Fruit fly (Drosophila melanogaster) whole organism, embryonic: ENCODE measurements around the gene CG14647.
A peak's percentile ranks its signal among the peaks of the same experiment; 100 is the strongest.

Source experiments
- CG10147 ChIP-seq: fragments of 200-800 bp; sonication (Bioruptor generic); optimal IDR thresholded peaks from 2 replicates; lab custom pipeline; 2019; ENCODE audit warnings: missing biosample characterization, mild to moderate bottlenecking, missing genetic modification characterization, moderate library complexity
- CG1024 ChIP-seq: fragments of 200-800 bp; sonication (Bioruptor generic); IDR thresholded peaks from 2 replicates; pipeline ENCODE4 v1.3.6; 2022; ENCODE audit warnings: missing biosample characterization, missing genetic modification characterization
- CG10462 ChIP-seq: fragments of 200-800 bp; sonication (Bioruptor generic); optimal IDR thresholded peaks from 2 replicates; lab custom pipeline; 2016; ENCODE audit warnings: missing biosample characterization, missing genetic modification characterization
- CG10565 ChIP-seq: fragments of 200-800 bp; sonication (Bioruptor generic); optimal IDR thresholded peaks from 3 replicates; lab custom pipeline; 2016; ENCODE audit warnings: missing biosample characterization, mild to moderate bottlenecking, missing genetic modification characterization
- CG10959 ChIP-seq: fragments of 200-800 bp; sonication (Bioruptor generic); IDR thresholded peaks from 2 replicates; pipeline ENCODE4 v1.3.6; 2022; ENCODE audit warnings: missing biosample characterization, missing genetic modification characterization
- CG11723 ChIP-seq: fragments of 200-800 bp; sonication (Bioruptor generic); optimal IDR thresholded peaks from 2 replicates; lab custom pipeline; 2017; ENCODE audit warnings: missing biosample characterization, mild to moderate bottlenecking, missing genetic modification characterization
- CG15011 ChIP-seq: fragments of 200-800 bp; sonication (Bioruptor generic); optimal IDR thresholded peaks from 3 replicates; lab custom pipeline; 2018; ENCODE audit warnings: missing biosample characterization, mild to moderate bottlenecking, missing genetic modification characterization
- CG18764 ChIP-seq: fragments of 200-800 bp; sonication (Bioruptor generic); optimal IDR thresholded peaks from 3 replicates; lab custom pipeline; 2016; ENCODE audit warnings: missing biosample characterization, missing genetic modification characterization
- CG30403 ChIP-seq: fragments of 200-800 bp; sonication (Bioruptor generic); optimal IDR thresholded peaks from 3 replicates; lab custom pipeline; 2016; ENCODE audit warnings: missing biosample characterization, missing genetic modification characterization
- CG32767 ChIP-seq: fragments of 200-800 bp; sonication (Bioruptor generic); IDR thresholded peaks from 2 replicates; pipeline ENCODE4 v1.3.6; 2022; ENCODE audit warnings: missing biosample characterization, missing genetic modification characterization
- CG3847 ChIP-seq: fragments of 200-800 bp; sonication (Bioruptor generic); IDR thresholded peaks from 2 replicates; pipeline ENCODE4 v1.3.6; 2022; ENCODE audit warnings: missing biosample characterization, missing genetic modification characterization
- CG3995 ChIP-seq: fragments of 200-800 bp; sonication (Bioruptor generic); optimal IDR thresholded peaks from 3 replicates; lab custom pipeline; 2016; ENCODE audit warnings: missing biosample characterization, missing genetic modification characterization
- CG42726 ChIP-seq: fragments of 200-800 bp; sonication (Bioruptor generic); IDR thresholded peaks from 2 replicates; pipeline ENCODE4 v1.3.6; 2022; ENCODE audit warnings: missing biosample characterization, missing genetic modification characterization; ENCODE audit not compliant: partially characterized antibody
- CG6854 ChIP-seq: fragments of 200-800 bp; sonication (Bioruptor generic); optimal IDR thresholded peaks from 3 replicates; lab custom pipeline; 2017; ENCODE audit warnings: missing biosample characterization, mild to moderate bottlenecking, missing genetic modification characterization
- CG7357 ChIP-seq: fragments of 200-800 bp; sonication (Bioruptor generic); IDR thresholded peaks from 3 replicates; pipeline ENCODE4 v1.3.6; 2022; ENCODE audit warnings: missing biosample characterization, missing genetic modification characterization
- CG9727 ChIP-seq: fragments of 200-800 bp; sonication (Bioruptor generic); optimal IDR thresholded peaks from 3 replicates; lab custom pipeline; 2017; ENCODE audit warnings: missing biosample characterization, mild to moderate bottlenecking, missing genetic modification characterization
- CG9817 ChIP-seq: fragments of 200-800 bp; sonication (Bioruptor generic); optimal IDR thresholded peaks from 2 replicates; lab custom pipeline; 2018; ENCODE audit warnings: missing biosample characterization, mild to moderate bottlenecking, missing genetic modification characterization, moderate library complexity
- Camta ChIP-seq: fragments of 200-800 bp; sonication (Bioruptor generic); optimal IDR thresholded peaks from 2 replicates; lab custom pipeline; 2016; ENCODE audit warnings: missing biosample characterization, missing genetic modification characterization
- Dref ChIP-seq: fragments of 200-800 bp; sonication (Bioruptor generic); IDR thresholded peaks from 2 replicates; pipeline ENCODE4 v1.3.6; 2022; ENCODE audit warnings: missing biosample characterization, missing genetic modification characterization
- Hr3 ChIP-seq: fragments of 200-800 bp; sonication (Bioruptor generic); optimal IDR thresholded peaks from 3 replicates; lab custom pipeline; 2016; ENCODE audit warnings: missing biosample characterization, missing genetic modification characterization
- Opbp ChIP-seq: fragments of 200-800 bp; sonication (Bioruptor generic); IDR thresholded peaks from 3 replicates; pipeline ENCODE4 v1.3.6; 2022; ENCODE audit warnings: missing biosample characterization, missing genetic modification characterization; ENCODE audit not compliant: partially characterized antibody
- Sin3A ChIP-seq: fragments of >200 bp; optimal IDR thresholded peaks from 2 replicates; lab custom pipeline; 2018
- Sox100B ChIP-seq: fragments of 200-800 bp; sonication (Bioruptor generic); optimal IDR thresholded peaks from 3 replicates; lab custom pipeline; 2018; ENCODE audit warnings: missing biosample characterization, mild to moderate bottlenecking, missing genetic modification characterization
- Sry-β ChIP-seq: fragments of 200-800 bp; sonication (Bioruptor generic); optimal IDR thresholded peaks from 2 replicates; lab custom pipeline; 2018; ENCODE audit warnings: missing biosample characterization, mild to moderate bottlenecking, missing genetic modification characterization, moderate library complexity
- Ssrp ChIP-seq: fragments of 200-800 bp; sonication (Bioruptor generic); optimal IDR thresholded peaks from 2 replicates; lab custom pipeline; 2018; ENCODE audit warnings: missing biosample characterization, mild to moderate bottlenecking, missing genetic modification characterization, moderate library complexity
- Stat92E ChIP-seq, 3 experiments: fragments of >200 bp in 2 of 3; fragments of 200-800 bp in 1 of 3; sonication (Bioruptor generic) in 1 of 3; optimal IDR thresholded peaks; 2 replicates each; lab custom pipeline; 2017 to 2019; ENCODE audit warnings: missing biosample characterization in 3 of 3, missing genetic modification characterization in 3 of 3, mild to moderate bottlenecking in 1 of 3, moderate library complexity in 1 of 3
- Xbp1 ChIP-seq: fragments of 200-800 bp; sonication (Bioruptor generic); optimal IDR thresholded peaks from 3 replicates; lab custom pipeline; 2016; ENCODE audit warnings: missing biosample characterization, mild to moderate bottlenecking, missing genetic modification characterization
- Xrp1 ChIP-seq: fragments of 200-800 bp; sonication (Bioruptor generic); IDR thresholded peaks from 2 replicates; pipeline ENCODE4 v1.3.6; 2022; ENCODE audit warnings: missing biosample characterization, missing genetic modification characterization
- bcd ChIP-seq: fragments of 200-800 bp; sonication (Bioruptor generic); optimal IDR thresholded peaks from 2 replicates; lab custom pipeline; 2017; ENCODE audit warnings: missing biosample characterization, mild to moderate bottlenecking, missing genetic modification characterization
- cwo ChIP-seq: fragments of 200-800 bp; sonication (Bioruptor generic); optimal IDR thresholded peaks from 3 replicates; lab custom pipeline; 2017; ENCODE audit warnings: missing biosample characterization, missing genetic modification characterization, mild to moderate bottlenecking, moderate library complexity, missing genetic modification reagents
- ewg ChIP-seq: fragments of 200-800 bp; sonication (Bioruptor generic); optimal IDR thresholded peaks from 3 replicates; lab custom pipeline; 2017; ENCODE audit warnings: mild to moderate bottlenecking, missing biosample characterization, missing genetic modification reagents, missing genetic modification characterization
- fd102C ChIP-seq: fragments of 200-800 bp; sonication (Bioruptor generic); optimal IDR thresholded peaks from 2 replicates; lab custom pipeline; 2018; ENCODE audit warnings: missing biosample characterization, mild to moderate bottlenecking, missing genetic modification characterization, moderate library complexity
- gro ChIP-seq: fragments of 200-800 bp; sonication (Bioruptor generic); optimal IDR thresholded peaks from 2 replicates; lab custom pipeline; 2016; ENCODE audit warnings: missing biosample characterization, missing genetic modification characterization
- kah ChIP-seq: fragments of 200-800 bp; sonication (Bioruptor generic); optimal IDR thresholded peaks from 2 replicates; lab custom pipeline; 2018; ENCODE audit warnings: missing biosample characterization, mild to moderate bottlenecking, missing genetic modification characterization
- lilli ChIP-seq: fragments of 200-800 bp; sonication (Bioruptor generic); optimal IDR thresholded peaks from 3 replicates; lab custom pipeline; 2016; ENCODE audit warnings: missing biosample characterization, missing genetic modification characterization
- nau ChIP-seq: fragments of 200-800 bp; sonication (Bioruptor generic); optimal IDR thresholded peaks from 3 replicates; lab custom pipeline; 2017; ENCODE audit warnings: missing biosample characterization, mild to moderate bottlenecking, missing genetic modification characterization, missing genetic modification reagents
- otp ChIP-seq: fragments of 200-800 bp; sonication (Bioruptor generic); IDR thresholded peaks from 3 replicates; pipeline ENCODE4, ENCODE4 v1.3.6; 2022; ENCODE audit warnings: missing biosample characterization, missing genetic modification characterization
- pfk ChIP-seq: fragments of 200-800 bp; sonication (Bioruptor generic); optimal IDR thresholded peaks from 2 replicates; lab custom pipeline; 2018; ENCODE audit warnings: missing biosample characterization, mild to moderate bottlenecking, missing genetic modification characterization, moderate library complexity
- phol ChIP-seq: fragments of 200-800 bp; sonication (Bioruptor generic); optimal IDR thresholded peaks from 3 replicates; lab custom pipeline; 2018; ENCODE audit warnings: missing biosample characterization, mild to moderate bottlenecking, missing genetic modification characterization, moderate library complexity
- prd ChIP-seq, 3 experiments: fragments of >200 bp in 2 of 3; fragments of 200-800 bp in 1 of 3; sonication (Bioruptor generic) in 1 of 3; optimal IDR thresholded peaks in 2 of 3; IDR thresholded peaks in 1 of 3; 2 replicates in 2 of 3; 3 replicates in 1 of 3; pipeline versions ENCODE4 v1.3.6 to Lab custom; 2017 to 2022; ENCODE audit warnings: missing biosample characterization in 1 of 3, missing genetic modification characterization in 1 of 3
- sd ChIP-seq: fragments of 200-800 bp; sonication (Bioruptor generic); optimal IDR thresholded peaks from 3 replicates; lab custom pipeline; 2018; ENCODE audit warnings: missing biosample characterization, mild to moderate bottlenecking, missing genetic modification characterization, moderate library complexity
- sens ChIP-seq: fragments of 200-800 bp; sonication (Bioruptor generic); peaks from one replicate; lab custom pipeline; 2016; ENCODE audit warnings: missing biosample characterization, missing genetic modification characterization
- ssp ChIP-seq: fragments of 200-800 bp; sonication (Bioruptor generic); IDR thresholded peaks from 2 replicates; pipeline ENCODE4 v1.3.6; 2022; ENCODE audit warnings: missing biosample characterization, missing genetic modification characterization
- tin ChIP-seq: fragments of 200-800 bp; sonication (Bioruptor generic); optimal IDR thresholded peaks from 3 replicates; lab custom pipeline; 2016; ENCODE audit warnings: missing biosample characterization, missing genetic modification characterization
- toy ChIP-seq: fragments of 200-800 bp; sonication (Bioruptor generic); IDR thresholded peaks from 2 replicates; pipeline ENCODE4 v1.3.6; 2022; ENCODE audit warnings: missing biosample characterization, missing genetic modification characterization
- twi ChIP-seq: fragments of 200-800 bp; optimal IDR thresholded peaks from 2 replicates; lab custom pipeline; 2019; ENCODE audit warnings: missing biosample characterization, mild to moderate bottlenecking, missing genetic modification characterization, moderate library complexity
- zen ChIP-seq: fragments of 200-800 bp; sonication (Bioruptor generic); optimal IDR thresholded peaks from 3 replicates; lab custom pipeline; 2018; ENCODE audit warnings: missing biosample characterization, mild to moderate bottlenecking, missing genetic modification characterization, moderate library complexity
- zf30C ChIP-seq: fragments of 200-800 bp; sonication (Bioruptor generic); optimal IDR thresholded peaks from 3 replicates; lab custom pipeline; 2018; ENCODE audit warnings: missing biosample characterization, mild to moderate bottlenecking, missing genetic modification characterization
- zfh2 ChIP-seq: fragments of 200-800 bp; sonication (Bioruptor generic); optimal IDR thresholded peaks from 2 replicates; lab custom pipeline; 2016; ENCODE audit warnings: missing biosample characterization, missing genetic modification characterization

CG14647 gene

dm6 chr3R:4399810-4400496 lies 357 bp upstream of the CG14647 start (continued):
- TF ChIP-seq kah (no peak), cwo (GFP tag; lab: Kevin White, UChicago) (no peak), toy (GFP tag; lab: Robert Waterston, UW) (no peak), ssp (peak; percentile 98), Opbp (GFP tag; lab: Robert Waterston, UW) (peak; percentile 56; the same call in 1 of the 3 replicates), prd (optimal IDR thresholded peaks at IDR 0.05; lab: Kevin White, UChicago) (no peak), prd (GFP tag; IDR thresholded peaks at IDR 0.05; lab: Robert Waterston, UW) (peak; percentile 48; the same call in 2 of the 3 replicates), CG9727 (GFP tag; lab: Kevin White, UChicago) (peak; percentile 31), phol (peak; percentile 64), CG10565 (GFP tag; lab: Kevin White, UChicago) (no peak), fd102C (no peak), Dref (GFP tag; lab: Robert Waterston, UW) (peak; percentile 78), pfk (peak; percentile 8), Ssrp (tag; lab: Kevin White, UChicago) (peak; percentile 35), lilli (GFP tag; lab: Kevin White, UChicago) (peak; percentile 50), tin (GFP tag; lab: Kevin White, UChicago) (peak; percentile 19), zfh2 (GFP tag; lab: Kevin White, UChicago) (peak; percentile 12), CG3847 (GFP tag; lab: Robert Waterston, UW) (0 out of 2 replicates have a peak, but pooled peaks have one; percentile 22), otp (no peak), Xrp1 (GFP tag; lab: Robert Waterston, UW) (no peak), twi (tag; lab: Kevin White, UChicago) (no peak), Xbp1 (peak; percentile 34), sens (GFP tag; lab: Kevin White, UChicago) (peak; percentile 49), CG1024 (peak; percentile 96), sd (tag; lab: Kevin White, UChicago) (no peak), CG10147 (GFP tag; lab: Kevin White, UChicago) (peak; percentile 20), CG32767 (GFP tag; lab: Robert Waterston, UW) (no peak), bcd (GFP tag; lab: Kevin White, UChicago) (peak; percentile 3), CG6854 (GFP tag; lab: Kevin White, UChicago) (no peak), CG11723 (peak; percentile 85), CG30403 (GFP tag; lab: Kevin White, UChicago) (peak; percentile 44), Camta (no peak), CG3995 (peak; percentile 15), CG18764 (GFP tag; lab: Kevin White, UChicago) (peak; percentile 64), gro (no peak), ewg (GFP tag; lab: Kevin White, UChicago) (peak; percentile 41), zen (tag; lab: Kevin White, UChicago) (peak; percentile 22), zf30C (GFP tag; lab: Kevin White, UChicago) (no peak), CG10462 (GFP tag; lab: Kevin White, UChicago) (no peak), CG10959 (no peak), CG42726 (GFP tag; lab: Robert Waterston, UW) (0 out of 2 replicates have a peak, but pooled peaks have one; percentile 44), Sry-β (GFP tag; lab: Kevin White, UChicago) (peak; percentile 14), Stat92E (GFP tag; optimal IDR thresholded peaks at IDR 0.05; lab: Kevin White, UChicago) (no peak), CG7357 (GFP tag; lab: Robert Waterston, UW) (peak; percentile 96), CG15011 (GFP tag; lab: Kevin White, UChicago) (no peak), Hr3 (peak; percentile 39), CG9817 (tag; lab: Kevin White, UChicago) (peak; percentile 5), Sox100B (GFP tag; lab: Kevin White, UChicago) (peak; percentile 29), Sin3A (lab: Kevin White, UChicago) (peak; percentile 4), nau (no peak)
